Worm (Caenorhabditis elegans): ENCODE results near the gene pho-6.

Gene pho-6

DNA sequence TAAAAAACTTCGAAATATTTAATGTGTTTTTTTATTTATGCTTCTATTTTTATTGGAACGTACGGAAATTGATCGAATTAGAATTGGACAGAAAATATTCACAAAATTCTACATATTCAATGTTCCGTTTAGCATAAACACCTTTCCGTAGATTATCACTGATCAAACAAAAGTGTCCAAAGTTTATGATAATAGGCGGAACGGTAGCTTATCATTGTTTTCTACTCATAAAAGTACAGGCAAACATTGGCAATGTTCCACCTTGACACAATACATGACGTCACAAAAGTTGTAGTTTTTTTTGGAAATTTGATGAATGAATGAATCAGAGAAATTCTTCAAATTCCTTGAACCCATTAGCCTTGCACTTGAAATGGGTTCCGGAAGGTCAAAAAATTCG lies 9.7 kb upstream of the pho-6 start:
- TF ChIP-seq elt-1 (tag; optimal IDR thresholded peaks at IDR 0.05), result no peak
- TF ChIP-seq fos-1 (tag; optimal IDR thresholded peaks at IDR 0.05), result peak; percentile 10

DNA sequence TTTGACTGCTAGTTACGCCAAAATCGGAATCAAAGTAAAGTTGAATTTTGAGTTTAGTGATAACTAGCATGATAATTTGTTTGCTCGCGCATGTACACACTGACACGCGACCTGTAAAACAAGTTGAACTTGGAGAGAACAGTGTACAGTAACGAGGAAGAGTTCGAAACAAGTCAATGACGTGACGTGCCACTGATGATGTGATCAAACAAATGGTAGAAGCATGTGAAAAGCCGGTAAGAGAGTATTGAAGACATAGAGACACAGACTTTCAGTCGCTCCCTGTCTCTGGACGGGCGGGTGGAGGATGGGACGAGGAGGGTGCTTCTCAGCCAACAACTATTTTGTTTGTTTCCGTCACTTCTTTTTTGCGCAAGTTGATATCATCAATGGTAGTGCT lies 8.9 kb upstream of the pho-6 start:
- TF ChIP-seq nhr-21 (tag; optimal IDR thresholded peaks at IDR 0.05) (peak; percentile 2), snpc-4 (tag; optimal IDR thresholded peaks at IDR 0.05) (no peak), F13H6.1 (tag; optimal IDR thresholded peaks at IDR 0.05) (peak; percentile 60)

DNA sequence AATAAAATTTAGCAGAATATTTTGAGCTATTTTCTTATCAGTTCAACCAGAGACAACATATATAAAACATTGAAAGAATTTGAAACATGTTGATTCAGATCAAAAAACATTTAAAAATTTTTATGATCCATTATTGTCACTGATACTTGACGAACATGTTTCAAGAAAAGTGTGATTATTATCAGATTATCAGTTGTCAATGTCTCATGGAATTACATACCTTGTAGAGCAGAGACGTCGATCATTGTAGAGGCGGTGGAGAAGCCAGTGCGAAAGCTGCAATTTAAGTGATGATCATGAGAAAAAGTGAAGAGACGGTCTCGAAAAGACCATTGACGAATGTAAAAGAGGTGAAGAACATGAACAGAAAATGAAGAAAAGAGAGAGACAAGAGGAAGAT lies 8.1 kb upstream of the pho-6 start, which contains the start of gene F52E1.9:
Gene F52E1.9 (minus strand): TSS at position 278 of the 400 bp plus-strand sequence.
- TF ChIP-seq sma-9 (GFP tag; optimal IDR thresholded peaks at IDR 0.05) (peak; percentile 17), sma-9 (tag; optimal IDR thresholded peaks at IDR 0.05) (no peak), fos-1 (tag; optimal IDR thresholded peaks at IDR 0.05) (peak; percentile 60), lin-39 (tag; optimal IDR thresholded peaks at IDR 0.05) (no peak), nhr-77 (tag; optimal IDR thresholded peaks at IDR 0.05) (no peak)

DNA sequence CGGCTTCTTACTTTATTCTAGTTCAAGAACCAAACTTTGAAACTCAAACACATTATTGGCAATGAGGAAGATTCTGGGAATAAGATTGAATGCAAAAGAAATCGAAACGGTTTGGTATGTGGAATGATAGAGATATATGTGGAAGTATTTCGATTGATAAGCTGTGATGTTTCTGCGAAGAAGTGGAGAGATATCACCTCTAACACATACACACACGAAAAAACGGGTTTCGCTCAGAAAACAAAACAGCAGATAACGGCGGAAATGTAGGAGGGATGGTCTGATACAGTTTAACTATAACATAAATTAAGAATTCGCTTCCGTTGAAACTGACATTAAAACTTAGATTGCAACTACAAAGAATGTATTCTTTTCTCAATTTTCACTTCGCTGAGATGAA lies 7.0 kb upstream of the pho-6 start:
- peak; percentile 20 for TF ChIP-seq nhr-21 (tag; optimal IDR thresholded peaks at IDR 0.05)
- no peak for TF ChIP-seq Y55F3AM.14 (GFP tag; optimal IDR thresholded peaks at IDR 0.05)

DNA sequence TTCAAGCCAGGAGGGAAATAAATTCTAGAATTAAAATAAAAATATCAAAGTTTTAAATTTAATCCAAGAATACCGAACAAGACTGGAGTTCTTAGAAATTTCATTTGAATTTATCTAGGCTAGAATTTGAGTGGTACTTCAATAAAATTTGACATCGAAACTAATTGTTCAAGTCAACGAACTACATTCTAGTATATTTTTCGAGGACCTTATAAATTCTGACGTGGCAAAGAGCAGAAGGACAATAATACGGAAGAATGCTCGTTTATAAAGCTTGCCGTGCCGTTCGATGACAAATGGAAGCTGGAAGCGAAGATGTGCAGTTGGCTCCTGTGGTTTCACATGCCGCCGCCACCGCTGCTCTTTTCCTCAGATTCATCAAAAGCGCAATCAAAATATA lies 6.6 kb upstream of the pho-6 start:
- TF ChIP-seq ama-1 (optimal IDR thresholded peaks at IDR 0.05) (no peak), R02D3.7 (tag; optimal IDR thresholded peaks at IDR 0.05) (no peak), ceh-82 (tag; optimal IDR thresholded peaks at IDR 0.05) (no peak), peb-1 (tag; optimal IDR thresholded peaks at IDR 0.05) (no peak), alr-1 (tag; optimal IDR thresholded peaks at IDR 0.05) (no peak), aly-2 (tag; optimal IDR thresholded peaks at IDR 0.05) (no peak), F13H6.1 (tag; optimal IDR thresholded peaks at IDR 0.05) (no peak), sma-9 (GFP tag; optimal IDR thresholded peaks at IDR 0.05) (no peak), sma-9 (tag; optimal IDR thresholded peaks at IDR 0.05) (no peak), ztf-1 (GFP tag; conservative IDR thresholded peaks at IDR 0.05) (no peak), lin-11 (tag; optimal IDR thresholded peaks at IDR 0.05) (no peak), nhr-21 (tag; optimal IDR thresholded peaks at IDR 0.05) (no peak), ZK546.5 (tag; optimal IDR thresholded peaks at IDR 0.05) (no peak), lsy-2 (tag; optimal IDR thresholded peaks at IDR 0.05) (no peak), zag-1 (tag; optimal IDR thresholded peaks at IDR 0.05) (no peak)

DNA sequence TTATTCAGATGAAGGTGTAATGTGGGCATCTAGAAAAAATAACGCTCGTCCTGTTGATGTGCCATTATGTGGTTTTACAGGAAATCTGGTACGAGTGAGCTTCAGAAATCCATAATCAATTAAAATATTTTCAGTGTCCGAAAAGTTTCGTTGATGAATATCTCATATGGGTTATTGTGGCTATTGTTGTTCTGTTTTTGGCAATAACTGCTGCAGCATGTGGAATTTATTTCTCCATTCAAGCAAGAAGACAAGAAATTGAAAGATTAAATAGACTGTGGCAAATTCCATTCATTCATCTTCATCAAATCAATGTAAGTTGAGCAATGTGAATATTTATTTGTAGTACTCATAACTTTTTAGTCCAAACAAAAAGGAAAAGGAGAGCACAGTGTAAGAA lies 5.0 kb downstream of the pho-6 start:
- TF ChIP-seq ceh-16 (tag; optimal IDR thresholded peaks at IDR 0.05) (no peak), unc-62 (GFP tag; optimal IDR thresholded peaks at IDR 0.05) (no peak), dmd-4 (tag; optimal IDR thresholded peaks at IDR 0.05) (no peak), sma-3 (GFP tag; optimal IDR thresholded peaks at IDR 0.05) (no peak)

DNA sequence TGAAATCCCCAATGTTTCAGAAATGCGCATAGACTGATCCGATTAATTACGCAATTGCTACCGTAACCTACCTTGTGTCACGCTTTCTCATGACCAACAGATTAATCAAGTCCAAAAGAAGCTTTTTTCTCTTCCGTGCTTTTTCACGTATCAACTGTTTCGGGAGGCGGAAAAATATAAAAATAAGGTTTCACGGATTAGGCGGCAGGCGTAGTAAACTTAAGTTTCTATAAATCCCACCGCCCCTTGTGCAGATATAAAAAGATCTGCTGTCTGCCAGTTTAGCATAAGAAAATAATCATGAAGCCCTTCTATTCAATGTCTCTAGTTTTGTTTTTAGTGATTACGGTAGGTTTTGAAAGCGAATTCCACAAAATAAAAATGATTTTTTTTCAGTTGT lies 7.2 kb downstream of the pho-6 start, which contains the start of gene gcy-7:
Gene gcy-7 (plus strand): TSS at position 301 of the 400 bp plus-strand sequence.
- TF ChIP-seq nhr-129 (tag; optimal IDR thresholded peaks at IDR 0.05) (no peak), mab-5 (tag; optimal IDR thresholded peaks at IDR 0.05) (no peak), F13H6.1 (tag; optimal IDR thresholded peaks at IDR 0.05) (no peak), unc-62 (GFP tag; optimal IDR thresholded peaks at IDR 0.05) (no peak), nhr-11 (tag; optimal IDR thresholded peaks at IDR 0.05) (no peak), aly-2 (tag; optimal IDR thresholded peaks at IDR 0.05) (no peak), alr-1 (tag; optimal IDR thresholded peaks at IDR 0.05) (no peak), nhr-77 (tag; optimal IDR thresholded peaks at IDR 0.05) (no peak), mdl-1 (tag; optimal IDR thresholded peaks at IDR 0.05) (no peak), snpc-4 (tag; optimal IDR thresholded peaks at IDR 0.05) (no peak)

DNA sequence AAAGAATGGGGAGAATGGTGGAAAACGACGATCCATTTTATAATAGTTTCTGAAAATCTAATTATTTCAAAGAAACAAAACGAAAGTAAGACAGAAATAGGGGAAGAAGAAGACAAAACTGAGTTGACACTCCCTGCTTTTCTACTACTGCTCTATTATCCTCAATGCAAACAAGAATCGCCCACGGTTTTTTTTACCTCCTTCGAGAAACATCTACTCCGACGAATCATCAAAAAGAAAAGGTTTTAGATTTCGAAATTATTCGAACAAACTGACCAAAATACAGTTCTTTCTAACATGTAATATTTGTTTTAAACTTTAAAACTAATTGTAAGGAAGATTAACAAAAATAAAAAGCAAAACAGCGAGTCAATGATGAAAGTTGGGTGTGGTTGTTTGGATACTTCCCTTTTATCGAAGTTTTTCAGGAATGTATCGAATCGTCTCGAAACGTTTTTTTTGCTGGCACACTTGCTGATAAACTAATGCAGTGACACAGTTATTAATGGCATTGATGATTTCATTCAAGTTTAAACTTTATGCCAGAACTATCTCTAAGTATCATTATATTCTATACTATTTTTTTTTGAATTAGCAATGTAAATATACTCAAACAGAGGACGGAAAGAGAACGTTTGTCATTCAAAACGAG lies 8.3 kb downstream of the pho-6 start, which contains the start of gene hsp-17:
Gene hsp-17 (minus strand): TSS at position 51 of the 652 bp plus-strand sequence.
- TF ChIP-seq nhr-10 (tag; optimal IDR thresholded peaks at IDR 0.05) (no peak), fos-1 (tag; optimal IDR thresholded peaks at IDR 0.05) (peak; percentile 65), alr-1 (tag; optimal IDR thresholded peaks at IDR 0.05) (no peak), F13H6.1 (tag; optimal IDR thresholded peaks at IDR 0.05) (no peak), mdl-1 (tag; optimal IDR thresholded peaks at IDR 0.05) (no peak), sma-9 (GFP tag; optimal IDR thresholded peaks at IDR 0.05) (peak; percentile 30), sma-9 (tag; optimal IDR thresholded peaks at IDR 0.05) (no peak)
